Worm (Caenorhabditis elegans): Measurements from ENCODE around the gene srz-58.

srz-58 gene

ce11 chrV:17331340-17331739, 13.4 kb downstream of the srz-58 start, which contains the start of gene fbxa-185:
Gene fbxa-185 (plus strand): TSS chrV:17331640.
- no peak for TF ChIP-seq unc-62 (GFP tag; optimal IDR thresholded peaks at IDR 0.05)

- TF ChIP-seq unc-62 (GFP tag; optimal IDR thresholded peaks at IDR 0.05): no peak
Observed at ce11 chrV:17339349-17339748, 21.4 kb downstream of the srz-58 start.

ce11 chrV:17344876-17345275, 26.9 kb downstream of the srz-58 start, which contains the start of the genes fbxa-188 and fbxa-189:
Gene fbxa-188 (minus strand): TSS chrV:17344926.
Gene fbxa-189 (plus strand): TSS chrV:17345214.
- TF ChIP-seq unc-62 (GFP tag; optimal IDR thresholded peaks at IDR 0.05): no peak

- no peak for TF ChIP-seq unc-62 (GFP tag; optimal IDR thresholded peaks at IDR 0.05)
Observed at ce11 chrV:17347602-17348001, 29.7 kb downstream of the srz-58 start, which contains the start of gene skr-5. Gene skr-5 (plus strand): TSS chrV:17347902.

ce11 chrV:17350093-17350492, 32.1 kb downstream of the srz-58 start, which contains the start of gene lsy-27:
Gene lsy-27 (minus strand): TSS chrV:17350193.
- no peak for TF ChIP-seq unc-62 (GFP tag; optimal IDR thresholded peaks at IDR 0.05)

ce11 chrV:17352827-17353373, 35.0 kb downstream of the srz-58 start, which contains the start of the genes fbxa-134 and F47H4.2:
Gene fbxa-134 (minus strand): TSS chrV:17352870.
Gene F47H4.2 (plus strand): TSS chrV:17353323.
- TF ChIP-seq unc-62 (GFP tag; optimal IDR thresholded peaks at IDR 0.05): no peak
